Worm (Caenorhabditis elegans) whole organism, L2 larva: ENCODE data around the gene B0457.6.

Source experiments
- nhr-237 ChIP-seq: fragments of 150-350 bp; optimal IDR thresholded peaks from 2 replicates; lab custom pipeline; 2014; ENCODE audit warnings: missing biosample characterization, missing genetic modification characterization
- nhr-77 ChIP-seq: fragments of 150-350 bp; optimal IDR thresholded peaks from 2 replicates; lab custom pipeline; 2014; ENCODE audit warnings: missing biosample characterization, missing genetic modification characterization
- skn-1 ChIP-seq: sonication (generic microtip); optimal IDR thresholded peaks from 2 replicates; lab custom pipeline; 2017; ENCODE audit warnings: missing biosample characterization, missing genetic modification characterization
- unc-39 ChIP-seq: fragments of 150-350 bp; optimal IDR thresholded peaks from 2 replicates; lab custom pipeline; 2014; ENCODE audit warnings: missing biosample characterization, missing genetic modification characterization
- unc-62 ChIP-seq: fragments of 150-350 bp; optimal IDR thresholded peaks from 2 replicates; lab custom pipeline; 2014; ENCODE audit warnings: missing biosample characterization, missing genetic modification reagents, missing genetic modification characterization
- ztf-11 ChIP-seq: sonication (generic microtip); optimal IDR thresholded peaks from 2 replicates; lab custom pipeline; 2017; ENCODE audit warnings: missing biosample characterization, missing genetic modification characterization

ce11 chrII:8883559-8883958, 38.7 kb upstream of the B0457.6 start, which contains the start of gene rha-1:
- TF ChIP-seq unc-62: no peak
- no peak for TF ChIP-seq unc-39 (tag; lab: Kevin White, UChicago)
- TF ChIP-seq ztf-11: no peak
- no peak for TF ChIP-seq nhr-237 (tag; lab: Kevin White, UChicago)
- TF ChIP-seq nhr-77 (tag; lab: Kevin White, UChicago): no peak
- TF ChIP-seq skn-1: no peak
